Fruit fly (Drosophila melanogaster) whole organism, adult: ENCODE data around the gene FucT6.

Experiments used
- CG11617 ChIP-seq: fragments of 200-800 bp; sonication (Bioruptor generic); optimal IDR thresholded peaks from 2 replicates; lab custom pipeline; 2017; ENCODE audit warnings: mild to moderate bottlenecking, missing biosample characterization, missing genetic modification reagents, missing genetic modification characterization
- CG14711 ChIP-seq: fragments of 200-800 bp; sonication (Bioruptor generic); optimal IDR thresholded peaks from 2 replicates; lab custom pipeline; 2018; ENCODE audit warnings: missing biosample characterization, mild to moderate bottlenecking, missing genetic modification characterization, moderate library complexity
- CG5204 ChIP-seq: fragments of 200-800 bp; sonication (Bioruptor generic); optimal IDR thresholded peaks from 2 replicates; lab custom pipeline; 2016; ENCODE audit warnings: missing biosample characterization, missing genetic modification characterization
- CG7101 ChIP-seq: fragments of 200-800 bp; sonication (Bioruptor generic); optimal IDR thresholded peaks from 2 replicates; lab custom pipeline; 2018; ENCODE audit warnings: missing biosample characterization, mild to moderate bottlenecking, missing genetic modification characterization, moderate library complexity
- Clk ChIP-seq: fragments of 200-800 bp; sonication (Bioruptor generic); optimal IDR thresholded peaks from 2 replicates; lab custom pipeline; 2017; ENCODE audit warnings: missing biosample characterization, missing genetic modification characterization
- Mnt ChIP-seq: fragments of 200-800 bp; sonication (Bioruptor generic); optimal IDR thresholded peaks from 2 replicates; lab custom pipeline; 2016; ENCODE audit warnings: missing biosample characterization, mild to moderate bottlenecking, missing genetic modification characterization
- bab1 ChIP-seq: fragments of 200-800 bp; sonication (Bioruptor generic); optimal IDR thresholded peaks from 3 replicates; lab custom pipeline; 2019; ENCODE audit warnings: missing biosample characterization, mild to moderate bottlenecking, missing genetic modification characterization, moderate library complexity
- kay ChIP-seq: fragments of 200-800 bp; sonication (Bioruptor generic); peaks from one replicate; lab custom pipeline; 2016; ENCODE audit warnings: missing biosample characterization, missing genetic modification characterization, borderline replicate concordance
- ovo ChIP-seq: fragments of 200-800 bp; sonication (Bioruptor generic); optimal IDR thresholded peaks from 2 replicates; lab custom pipeline; 2016; ENCODE audit warnings: missing biosample characterization, missing genetic modification characterization
- pad ChIP-seq: fragments of 200-800 bp; sonication (Bioruptor generic); optimal IDR thresholded peaks from 3 replicates; lab custom pipeline; 2017; ENCODE audit warnings: missing biosample characterization, missing genetic modification characterization, mild to moderate bottlenecking, moderate library complexity, missing genetic modification reagents
- tj ChIP-seq: fragments of 200-800 bp; sonication (Bioruptor generic); optimal IDR thresholded peaks from 3 replicates; lab custom pipeline; 2017; ENCODE audit warnings: missing biosample characterization, mild to moderate bottlenecking, missing genetic modification characterization, moderate library complexity

DNA sequence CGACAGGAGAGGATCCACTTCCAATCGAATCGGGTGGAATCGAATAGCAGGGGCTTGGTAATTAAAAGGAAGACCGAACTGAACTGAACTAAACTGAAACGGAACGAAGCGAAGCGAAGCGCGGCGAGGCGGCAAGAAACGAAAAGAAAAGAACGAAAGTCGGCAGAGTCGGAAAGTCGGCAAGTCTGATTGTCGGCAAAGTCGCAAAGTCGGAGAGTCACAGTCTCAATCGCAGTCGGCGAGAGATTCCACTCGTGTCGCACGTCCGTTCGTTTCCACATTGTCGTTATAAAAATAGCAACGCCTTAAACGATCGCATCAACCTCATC lies 13.9 kb downstream of the FucT6 start:
- no peak for TF ChIP-seq pad
- no peak for TF ChIP-seq ovo
- TF ChIP-seq Clk (GFP tag; lab: Kevin White, UChicago): no peak
- TF ChIP-seq kay: no peak
- TF ChIP-seq CG7101 (tag; lab: Kevin White, UChicago): no peak
- no peak for TF ChIP-seq bab1 (GFP tag; lab: Kevin White, UChicago)
- no peak for TF ChIP-seq CG14711 (tag; lab: Kevin White, UChicago)
- TF ChIP-seq CG5204 (GFP tag; lab: Kevin White, UChicago): no peak
- TF ChIP-seq tj (GFP tag; lab: Kevin White, UChicago): no peak
- no peak for TF ChIP-seq CG11617
- TF ChIP-seq Mnt: no peak
